Fruit fly (Drosophila melanogaster): ENCODE results near the gene CG3552.
A peak's percentile ranks its signal among the peaks of the same experiment; 100 is the strongest.

Gene CG3552

DNA sequence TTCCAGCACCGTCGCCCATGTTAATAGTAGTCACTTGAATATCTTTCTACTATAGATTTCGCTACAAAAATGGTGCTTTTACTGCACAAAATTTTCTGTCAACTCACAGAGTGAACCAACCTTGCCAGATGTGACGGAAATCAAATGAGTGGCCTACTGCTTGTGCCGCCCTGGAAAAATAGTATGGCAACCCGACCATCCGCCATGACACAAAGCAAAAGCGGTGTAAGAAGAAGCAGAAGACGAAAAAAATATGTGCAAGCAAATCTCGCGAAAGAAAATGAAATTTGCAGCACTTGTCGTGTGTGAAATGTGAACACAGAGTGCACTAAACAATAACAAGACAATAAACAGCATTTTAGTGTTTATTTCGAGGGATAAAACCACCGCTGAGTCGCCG, 20.7 kb downstream of the CG3552 start, which contains the start of the genes Uch-L5 and Jarid2 (continued):
- TF ChIP-seq croc (GFP tag; conservative IDR thresholded peaks at IDR 0.05), result no peak
- peak; percentile 45 for TF ChIP-seq CG12155 (GFP tag; optimal IDR thresholded peaks at IDR 0.05)
- TF ChIP-seq nau (GFP tag; optimal IDR thresholded peaks at IDR 0.05), result no peak
- 0 out of 2 replicates have a peak, but pooled peaks have one; percentile 23 for TF ChIP-seq CG32532 (GFP tag; IDR thresholded peaks at IDR 0.05)
- peak; percentile 79 for TF ChIP-seq her (GFP tag; optimal IDR thresholded peaks at IDR 0.05)
- no peak for TF ChIP-seq CG10959 (GFP tag; IDR thresholded peaks at IDR 0.05)
- 0 out of 2 replicates have a peak, but pooled peaks have one; percentile 19 for TF ChIP-seq bbx (GFP tag; IDR thresholded peaks at IDR 0.05; ENCODE audit: partially characterized antibody)
- no peak for TF ChIP-seq br (optimal IDR thresholded peaks at IDR 0.05)
- no peak for TF ChIP-seq Dip2 (GFP tag; IDR thresholded peaks at IDR 0.05)
- peak; percentile 7 for TF ChIP-seq CG33557 (GFP tag; optimal IDR thresholded peaks at IDR 0.05)
- TF ChIP-seq nom (GFP tag; optimal IDR thresholded peaks at IDR 0.05), result peak; percentile 40
- no peak for TF ChIP-seq gro (GFP tag; optimal IDR thresholded peaks at IDR 0.05)
- peak; percentile 57 for TF ChIP-seq nmo (GFP tag; optimal IDR thresholded peaks at IDR 0.05)
- TF ChIP-seq CG13624 (GFP tag; optimal IDR thresholded peaks at IDR 0.05), result peak; percentile 65
- TF ChIP-seq odd (GFP tag; optimal IDR thresholded peaks at IDR 0.05), result no peak
- peak; percentile 58 for TF ChIP-seq Side (GFP tag; optimal IDR thresholded peaks at IDR 0.05)
- peak; percentile 41; the same call in 1 of the 4 replicates for TF ChIP-seq Gug (GFP tag; IDR thresholded peaks at IDR 0.05)
- TF ChIP-seq lilli (GFP tag; optimal IDR thresholded peaks at IDR 0.05), result peak; percentile 72
- TF ChIP-seq danr (GFP tag; IDR thresholded peaks at IDR 0.05), result no peak
- no peak for TF ChIP-seq tap (tag; optimal IDR thresholded peaks at IDR 0.05)
- 0 out of 2 replicates have a peak, but pooled peaks have one; percentile 32 for TF ChIP-seq ato (GFP tag; IDR thresholded peaks at IDR 0.05; ENCODE audit: partially characterized antibody)
- TF ChIP-seq CG12659 (GFP tag; optimal IDR thresholded peaks at IDR 0.05), result peak; percentile 91
- TF ChIP-seq HLHmδ (GFP tag; optimal IDR thresholded peaks at IDR 0.05), result peak; percentile 24
- no peak for TF ChIP-seq Hmx (GFP tag; optimal IDR thresholded peaks at IDR 0.05)
- no peak for TF ChIP-seq zen2 (GFP tag; IDR thresholded peaks at IDR 0.05; ENCODE audit: partially characterized antibody)
- TF ChIP-seq D (optimal IDR thresholded peaks at IDR 0.05), result no peak
- TF ChIP-seq D (GFP tag; optimal IDR thresholded peaks at IDR 0.05), result no peak
- no peak for TF ChIP-seq pros (GFP tag; optimal IDR thresholded peaks at IDR 0.05)
- peak; percentile 45 for TF ChIP-seq CG3995 (GFP tag; optimal IDR thresholded peaks at IDR 0.05)
- 0 out of 2 replicates have a peak, but pooled peaks have one; percentile 23 for TF ChIP-seq Ptx1 (GFP tag; IDR thresholded peaks at IDR 0.05)
- TF ChIP-seq sens-2 (GFP tag; IDR thresholded peaks at IDR 0.05), result no peak
- no peak for TF ChIP-seq CG31388 (GFP tag; optimal IDR thresholded peaks at IDR 0.05)
- no peak for TF ChIP-seq jigr1 (GFP tag; IDR thresholded peaks at IDR 0.05)
- no peak for TF ChIP-seq org-1 (GFP tag; optimal IDR thresholded peaks at IDR 0.05)
- peak; percentile 43 for TF ChIP-seq CG16863 (GFP tag; optimal IDR thresholded peaks at IDR 0.05)
- no peak for TF ChIP-seq CG11695 (GFP tag; IDR thresholded peaks at IDR 0.05)
- TF ChIP-seq CG4328 (GFP tag; optimal IDR thresholded peaks at IDR 0.05), result no peak
- TF ChIP-seq CG31365 (tag; optimal IDR thresholded peaks at IDR 0.05), result peak; percentile 11
- TF ChIP-seq Meics (GFP tag; optimal IDR thresholded peaks at IDR 0.05), result peak; percentile 57
- TF ChIP-seq CG15479 (GFP tag; optimal IDR thresholded peaks at IDR 0.05), result peak; percentile 20
- TF ChIP-seq CG15011 (GFP tag; optimal IDR thresholded peaks at IDR 0.05), result no peak
- no peak for TF ChIP-seq dmrt99B (tag; optimal IDR thresholded peaks at IDR 0.05)
- TF ChIP-seq CG11085 (GFP tag; IDR thresholded peaks at IDR 0.05), result no peak
- TF ChIP-seq CTCF (GFP tag; optimal IDR thresholded peaks at IDR 0.05), result peak; percentile 59
- TF ChIP-seq Sox100B (GFP tag; optimal IDR thresholded peaks at IDR 0.05), result no peak
- no peak for TF ChIP-seq sim (GFP tag; IDR thresholded peaks at IDR 0.05)
- TF ChIP-seq CG13296 (GFP tag; optimal IDR thresholded peaks at IDR 0.05), result peak; percentile 41
- TF ChIP-seq fd64A (GFP tag; optimal IDR thresholded peaks at IDR 0.05), result no peak
- no peak for TF ChIP-seq TFAM (GFP tag; optimal IDR thresholded peaks at IDR 0.05)
- peak in 1 of 2 experiments; percentile 0 for TF ChIP-seq bsh (GFP tag; optimal IDR thresholded peaks at IDR 0.05)
- no peak for TF ChIP-seq lola (GFP tag; optimal IDR thresholded peaks at IDR 0.05)
- TF ChIP-seq kah (GFP tag; optimal IDR thresholded peaks at IDR 0.05), result no peak

All from whole organism, embryonic.